Fruit fly (Drosophila melanogaster) whole organism, embryonic: ENCODE results near the gene zetaCOP.
A peak's percentile ranks its signal among the peaks of the same experiment; 100 is the strongest.

Experiments
- Asciz ChIP-seq: fragments of 200-800 bp; sonication (Bioruptor generic); optimal IDR thresholded peaks from 2 replicates; lab custom pipeline; 2017; ENCODE audit warnings: missing biosample characterization, mild to moderate bottlenecking, missing genetic modification characterization, missing genetic modification reagents
- Atf-2 ChIP-seq: fragments of 200-800 bp; sonication (Bioruptor generic); optimal IDR thresholded peaks from 2 replicates; lab custom pipeline; 2016; ENCODE audit warnings: missing biosample characterization, missing genetic modification characterization
- Bdp1 ChIP-seq: fragments of 200-800 bp; sonication (Bioruptor generic); optimal IDR thresholded peaks from 3 replicates; lab custom pipeline; 2016; ENCODE audit warnings: missing biosample characterization, missing genetic modification characterization
- CG11247 ChIP-seq: fragments of 200-800 bp; sonication (Bioruptor generic); IDR thresholded peaks from 2 replicates; pipeline ENCODE4 v1.3.6; 2022; ENCODE audit warnings: missing biosample characterization, missing genetic modification characterization
- CG11696 ChIP-seq: fragments of 200-800 bp; sonication (Bioruptor generic); IDR thresholded peaks from 2 replicates; pipeline ENCODE4 v1.3.6; 2022; ENCODE audit warnings: missing biosample characterization, missing genetic modification characterization
- CG13287 ChIP-seq: fragments of 200-800 bp; sonication (Bioruptor generic); IDR thresholded peaks from 2 replicates; pipeline ENCODE4 v1.3.6; 2022; ENCODE audit warnings: missing biosample characterization, missing genetic modification characterization; ENCODE audit not compliant: partially characterized antibody
- CG1602 ChIP-seq: fragments of 200-800 bp; sonication (Bioruptor generic); optimal IDR thresholded peaks from 3 replicates; lab custom pipeline; 2016; ENCODE audit warnings: missing biosample characterization, missing genetic modification characterization
- CG1792 ChIP-seq: fragments of 200-800 bp; sonication (Bioruptor generic); optimal IDR thresholded peaks from 2 replicates; lab custom pipeline; 2016; ENCODE audit warnings: missing biosample characterization, missing genetic modification characterization
- CG18476 ChIP-seq: fragments of 200-800 bp; sonication (Bioruptor generic); optimal IDR thresholded peaks from 2 replicates; lab custom pipeline; 2016; ENCODE audit warnings: missing biosample characterization, mild to moderate bottlenecking, missing genetic modification characterization
- CG18764 ChIP-seq: fragments of 200-800 bp; sonication (Bioruptor generic); optimal IDR thresholded peaks from 3 replicates; lab custom pipeline; 2016; ENCODE audit warnings: missing biosample characterization, missing genetic modification characterization
- CG2875 ChIP-seq: fragments of 200-800 bp; sonication (Bioruptor generic); optimal IDR thresholded peaks from 2 replicates; lab custom pipeline; 2017; ENCODE audit warnings: missing biosample characterization, mild to moderate bottlenecking, missing genetic modification characterization, missing genetic modification reagents
- CG33213 ChIP-seq: fragments of 200-800 bp; sonication (Bioruptor generic); optimal IDR thresholded peaks from 3 replicates; lab custom pipeline; 2016; ENCODE audit warnings: missing biosample characterization, missing genetic modification characterization
- CG4328 ChIP-seq: fragments of 200-800 bp; sonication (Bioruptor generic); optimal IDR thresholded peaks from 3 replicates; lab custom pipeline; 2017; ENCODE audit warnings: missing biosample characterization, missing genetic modification reagents, missing genetic modification characterization
- CG4707 ChIP-seq: fragments of 200-800 bp; sonication (Bioruptor generic); optimal IDR thresholded peaks from 2 replicates; lab custom pipeline; 2018; ENCODE audit warnings: missing biosample characterization, mild to moderate bottlenecking, missing genetic modification characterization, moderate library complexity
- CG6854 ChIP-seq: fragments of 200-800 bp; sonication (Bioruptor generic); optimal IDR thresholded peaks from 3 replicates; lab custom pipeline; 2017; ENCODE audit warnings: missing biosample characterization, mild to moderate bottlenecking, missing genetic modification characterization
- CrebB ChIP-seq: fragments of 200-800 bp; sonication (Bioruptor generic); optimal IDR thresholded peaks from 3 replicates; lab custom pipeline; 2018; ENCODE audit warnings: missing biosample characterization, mild to moderate bottlenecking, missing genetic modification characterization
- D19B ChIP-seq: fragments of 200-800 bp; sonication (Bioruptor generic); optimal IDR thresholded peaks from 2 replicates; lab custom pipeline; 2017; ENCODE audit warnings: missing biosample characterization, mild to moderate bottlenecking, missing genetic modification characterization
- Dek ChIP-seq: fragments of 200-800 bp; sonication (Bioruptor generic); optimal IDR thresholded peaks from 3 replicates; lab custom pipeline; 2019; ENCODE audit warnings: missing biosample characterization, mild to moderate bottlenecking, missing genetic modification characterization, moderate library complexity
- E2f2 ChIP-seq: fragments of 200-800 bp; sonication (Bioruptor generic); IDR thresholded peaks from 2 replicates; pipeline ENCODE4 v1.3.6; 2022; ENCODE audit warnings: missing biosample characterization, missing genetic modification characterization
- Ets65A ChIP-seq: fragments of 200-800 bp; sonication (Bioruptor generic); peaks from one replicate; lab custom pipeline; 2016; ENCODE audit warnings: missing biosample characterization, missing genetic modification characterization
- Gug ChIP-seq: fragments of 200-800 bp; sonication (Bioruptor generic); IDR thresholded peaks from 4 replicates; pipeline ENCODE4 v1.3.6; 2022; ENCODE audit warnings: missing biosample characterization, missing genetic modification characterization
- HmgD ChIP-seq: fragments of 200-800 bp; sonication (Bioruptor generic); optimal IDR thresholded peaks from 3 replicates; lab custom pipeline; 2016; ENCODE audit warnings: missing biosample characterization, missing genetic modification characterization
- Hr3 ChIP-seq: fragments of 200-800 bp; sonication (Bioruptor generic); optimal IDR thresholded peaks from 3 replicates; lab custom pipeline; 2016; ENCODE audit warnings: missing biosample characterization, missing genetic modification characterization
- Lpt ChIP-seq: fragments of >200 bp; optimal IDR thresholded peaks from 2 replicates; lab custom pipeline; 2018; ENCODE audit warnings: missing biosample characterization, missing genetic modification characterization
- Med ChIP-seq: fragments of 200-800 bp; sonication (Bioruptor generic); peaks from one replicate; lab custom pipeline; 2016; ENCODE audit warnings: missing biosample characterization, missing genetic modification characterization, mild to moderate bottlenecking, inconsistent platforms, moderate library complexity
- Mes4 ChIP-seq: fragments of 200-800 bp; sonication (Bioruptor generic); optimal IDR thresholded peaks from 2 replicates; lab custom pipeline; 2016; ENCODE audit warnings: missing biosample characterization, missing genetic modification characterization
- Nf-YA ChIP-seq: fragments of 200-800 bp; sonication (Bioruptor generic); IDR thresholded peaks from 2 replicates; pipeline ENCODE4 v1.3.6; 2022; ENCODE audit warnings: missing biosample characterization, missing genetic modification characterization
- Nf-YC ChIP-seq: fragments of 200-800 bp; optimal IDR thresholded peaks from 3 replicates; lab custom pipeline; 2019; ENCODE audit warnings: missing biosample characterization, mild to moderate bottlenecking, missing genetic modification characterization, moderate library complexity
- Oaz ChIP-seq: fragments of 200-800 bp; sonication (Bioruptor generic); IDR thresholded peaks from 2 replicates; pipeline ENCODE4 v1.3.6; 2022; ENCODE audit warnings: missing biosample characterization, missing genetic modification characterization
- Oli ChIP-seq: fragments of 200-800 bp; sonication (Bioruptor generic); optimal IDR thresholded peaks from 2 replicates; lab custom pipeline; 2018; ENCODE audit warnings: missing biosample characterization, mild to moderate bottlenecking, missing genetic modification characterization, moderate library complexity
- TFAM ChIP-seq: fragments of 200-800 bp; sonication (Bioruptor generic); optimal IDR thresholded peaks from 2 replicates; lab custom pipeline; 2017; ENCODE audit warnings: missing biosample characterization, missing genetic modification characterization, inconsistent platforms
- ab ChIP-seq: fragments of 200-800 bp; sonication (Bioruptor generic); optimal IDR thresholded peaks from 2 replicates; lab custom pipeline; 2016; ENCODE audit warnings: missing biosample characterization, missing genetic modification characterization
- aop ChIP-seq: fragments of 200-800 bp; sonication (Bioruptor generic); IDR thresholded peaks from 2 replicates; pipeline ENCODE4 v1.3.6; 2022; ENCODE audit warnings: missing biosample characterization, missing genetic modification characterization
- ap ChIP-seq: fragments of 200-800 bp; sonication (Bioruptor generic); IDR thresholded peaks from 2 replicates; pipeline ENCODE4 v1.3.6; 2022; ENCODE audit warnings: missing biosample characterization, missing genetic modification characterization
- br ChIP-seq: fragments of >200 bp; optimal IDR thresholded peaks from 2 replicates; lab custom pipeline; 2017
- chinmo ChIP-seq: fragments of 200-800 bp; sonication (Bioruptor generic); IDR thresholded peaks from 4 replicates; pipeline ENCODE4 v1.3.6; 2022; ENCODE audit warnings: missing biosample characterization, missing genetic modification characterization; ENCODE audit not compliant: partially characterized antibody
- crol ChIP-seq: fragments of 200-800 bp; sonication (Bioruptor generic); IDR thresholded peaks from 2 replicates; pipeline ENCODE4 v1.3.6; 2022; ENCODE audit warnings: missing biosample characterization, missing genetic modification characterization
- dimm ChIP-seq: fragments of 200-800 bp; sonication (Bioruptor generic); IDR thresholded peaks from 2 replicates; pipeline ENCODE4 v1.3.6; 2022; ENCODE audit warnings: missing biosample characterization, missing genetic modification characterization
- dm ChIP-seq: fragments of 200-800 bp; sonication (Bioruptor generic); optimal IDR thresholded peaks from 3 replicates; lab custom pipeline; 2016; ENCODE audit warnings: missing biosample characterization, missing genetic modification characterization
- ewg ChIP-seq: fragments of 200-800 bp; sonication (Bioruptor generic); optimal IDR thresholded peaks from 3 replicates; lab custom pipeline; 2017; ENCODE audit warnings: mild to moderate bottlenecking, missing biosample characterization, missing genetic modification reagents, missing genetic modification characterization
- nerfin-2 ChIP-seq: fragments of 200-800 bp; sonication (Bioruptor generic); IDR thresholded peaks from 2 replicates; pipeline ENCODE4 v1.3.6; 2022; ENCODE audit warnings: missing biosample characterization, missing genetic modification characterization; ENCODE audit not compliant: partially characterized antibody
- nmo ChIP-seq: fragments of 200-800 bp; sonication (Bioruptor generic); optimal IDR thresholded peaks from 2 replicates; lab custom pipeline; 2018; ENCODE audit warnings: missing biosample characterization, mild to moderate bottlenecking, missing genetic modification characterization, moderate library complexity
- onecut ChIP-seq: fragments of 200-800 bp; sonication (Bioruptor generic); IDR thresholded peaks from 2 replicates; pipeline ENCODE4 v1.3.6; 2022; ENCODE audit warnings: missing biosample characterization, missing genetic modification characterization
- org-1 ChIP-seq: fragments of 200-800 bp; sonication (Bioruptor generic); optimal IDR thresholded peaks from 2 replicates; lab custom pipeline; 2017; ENCODE audit warnings: missing biosample characterization, missing genetic modification characterization
- pum ChIP-seq: fragments of 200-800 bp; sonication (Bioruptor generic); optimal IDR thresholded peaks from 2 replicates; lab custom pipeline; 2016; ENCODE audit warnings: missing biosample characterization, missing genetic modification characterization
- schlank ChIP-seq: fragments of 200-800 bp; sonication (Bioruptor generic); optimal IDR thresholded peaks from 2 replicates; lab custom pipeline; 2018; ENCODE audit warnings: missing biosample characterization, mild to moderate bottlenecking, missing genetic modification characterization
- scrt ChIP-seq: fragments of 200-800 bp; sonication (Bioruptor generic); optimal IDR thresholded peaks from 2 replicates; lab custom pipeline; 2018; ENCODE audit warnings: missing biosample characterization, mild to moderate bottlenecking, missing genetic modification characterization, moderate library complexity
- slp2 ChIP-seq: fragments of 200-800 bp; sonication (Bioruptor generic); optimal IDR thresholded peaks from 2 replicates; lab custom pipeline; 2016; ENCODE audit warnings: missing biosample characterization, missing genetic modification characterization
- tio ChIP-seq: fragments of 200-800 bp; sonication (Bioruptor generic); optimal IDR thresholded peaks from 2 replicates; lab custom pipeline; 2017; ENCODE audit warnings: missing biosample characterization, missing genetic modification characterization, inconsistent platforms
- ttk ChIP-seq: fragments of 200-800 bp; sonication (Bioruptor generic); IDR thresholded peaks from 2 replicates; pipeline ENCODE4 v2.1.2; 2022; ENCODE audit warnings: missing biosample characterization, missing genetic modification characterization

The zetaCOP gene

dm6 chr3L:16659959-16660870 lies 13.1 kb downstream of the zetaCOP start (continued):
- peak; percentile 93 for TF ChIP-seq CG18764
- peak; percentile 97 for TF ChIP-seq Asciz
- TF ChIP-seq scrt (GFP tag; lab: Kevin White, UChicago), result peak; percentile 94
- peak; percentile 96 for TF ChIP-seq Hr3
- TF ChIP-seq CG6854 (GFP tag; lab: Kevin White, UChicago), result peak; percentile 95
- TF ChIP-seq onecut (GFP tag; lab: Robert Waterston, UW), result peak; percentile 98
- peak; percentile 99 for TF ChIP-seq nmo (GFP tag; lab: Kevin White, UChicago)
- TF ChIP-seq Oaz (GFP tag; lab: Robert Waterston, UW), result peak; percentile 87
- peak; percentile 88 for TF ChIP-seq CG4707 (GFP tag; lab: Kevin White, UChicago)
- TF ChIP-seq Nf-YA (GFP tag; lab: Robert Waterston, UW), result peak; percentile 92
- peak; percentile 47 for TF ChIP-seq HmgD (GFP tag; lab: Kevin White, UChicago)
- TF ChIP-seq CG2875, result peak; percentile 95
- peak; percentile 76 for TF ChIP-seq E2f2 (GFP tag; lab: Robert Waterston, UW)
- peak; percentile 90 for TF ChIP-seq ap
- peak; percentile 95 for TF ChIP-seq CG4328 (GFP tag; lab: Kevin White, UChicago)
- peak; percentile 97 for TF ChIP-seq Gug
- TF ChIP-seq br (lab: Kevin White, UChicago), result no peak
- TF ChIP-seq ttk (GFP tag; lab: Robert Waterston, UW), result peak; percentile 93
- TF ChIP-seq org-1 (GFP tag; lab: Kevin White, UChicago), result peak; percentile 97
- TF ChIP-seq schlank, result peak; percentile 88
- TF ChIP-seq CG11247, result peak; percentile 89
- no peak for TF ChIP-seq nerfin-2 (GFP tag; lab: Robert Waterston, UW)
- peak; percentile 98 for TF ChIP-seq Med
- peak; percentile 97 for TF ChIP-seq CG1602 (GFP tag; lab: Kevin White, UChicago)
- peak; percentile 96 for TF ChIP-seq Dek (tag; lab: Kevin White, UChicago)
- peak; percentile 84 for TF ChIP-seq slp2 (GFP tag; lab: Kevin White, UChicago)
- peak; percentile 85; the same call in 3 of the 4 replicates for TF ChIP-seq chinmo (GFP tag; lab: Robert Waterston, UW)
- peak; percentile 98 for TF ChIP-seq Oli (tag; lab: Kevin White, UChicago)
- TF ChIP-seq aop (GFP tag; lab: Robert Waterston, UW), result peak; percentile 41; the same call in 1 of the 2 replicates
- TF ChIP-seq Mes4 (GFP tag; lab: Kevin White, UChicago), result peak; percentile 77
- TF ChIP-seq ab (GFP tag; lab: Kevin White, UChicago), result peak; percentile 68
- TF ChIP-seq Bdp1 (GFP tag; lab: Kevin White, UChicago), result peak; percentile 87
- peak; percentile 85 for TF ChIP-seq TFAM (GFP tag; lab: Kevin White, UChicago)
- no peak for TF ChIP-seq CG13287 (GFP tag; lab: Robert Waterston, UW)
- peak; percentile 92 for TF ChIP-seq pum
- TF ChIP-seq Lpt (GFP tag; lab: Kevin White, UChicago), result no peak
- TF ChIP-seq CG18476 (GFP tag; lab: Kevin White, UChicago), result peak; percentile 97
- peak; percentile 78 for TF ChIP-seq CrebB
- TF ChIP-seq CG33213 (GFP tag; lab: Kevin White, UChicago), result peak; percentile 88
- TF ChIP-seq ewg (GFP tag; lab: Kevin White, UChicago), result peak; percentile 93
- peak; percentile 91 for TF ChIP-seq Atf-2 (GFP tag; lab: Kevin White, UChicago)
- peak; percentile 99 for TF ChIP-seq Ets65A (GFP tag; lab: Kevin White, UChicago)
- TF ChIP-seq CG1792, result peak; percentile 92
- peak; percentile 80 for TF ChIP-seq dimm (GFP tag; lab: Robert Waterston, UW)
- peak; percentile 91 for TF ChIP-seq D19B (GFP tag; lab: Kevin White, UChicago)
- peak; percentile 88 for TF ChIP-seq CG11696
- peak; percentile 98 for TF ChIP-seq tio
- peak; percentile 93 for TF ChIP-seq crol (GFP tag; lab: Robert Waterston, UW)
- peak; percentile 83 for TF ChIP-seq Nf-YC (tag; lab: Kevin White, UChicago)
- peak; percentile 78 for TF ChIP-seq dm
